Fruit fly (Drosophila melanogaster) whole organism, embryonic: ENCODE measurements around the gene Scgbeta.

ENCODE experiments used
- Aef1 ChIP-seq: fragments of 200-800 bp; sonication (Bioruptor generic); IDR thresholded peaks from 3 replicates; pipeline ENCODE4 v1.3.6; 2022; ENCODE audit warnings: missing biosample characterization, missing genetic modification characterization
- Atf3 ChIP-seq: fragments of 200-800 bp; sonication (Bioruptor generic); optimal IDR thresholded peaks from 3 replicates; lab custom pipeline; 2016; ENCODE audit warnings: missing biosample characterization, missing genetic modification characterization
- B-H1 ChIP-seq: fragments of 200-800 bp; sonication (Bioruptor generic); IDR thresholded peaks from 3 replicates; pipeline ENCODE4 v1.3.6; 2022; ENCODE audit warnings: missing biosample characterization, missing genetic modification characterization
- CG10267 ChIP-seq: fragments of 200-800 bp; sonication (Bioruptor generic); optimal IDR thresholded peaks from 2 replicates; lab custom pipeline; 2018; ENCODE audit warnings: missing biosample characterization, mild to moderate bottlenecking, missing genetic modification characterization, moderate library complexity
- CG13296 ChIP-seq: fragments of 200-800 bp; sonication (Bioruptor generic); optimal IDR thresholded peaks from 3 replicates; lab custom pipeline; 2018; ENCODE audit warnings: missing biosample characterization, mild to moderate bottlenecking, missing genetic modification characterization
- CG1602 ChIP-seq: fragments of 200-800 bp; sonication (Bioruptor generic); optimal IDR thresholded peaks from 3 replicates; lab custom pipeline; 2016; ENCODE audit warnings: missing biosample characterization, missing genetic modification characterization
- CG16815 ChIP-seq: fragments of 200-800 bp; sonication (Bioruptor generic); optimal IDR thresholded peaks from 3 replicates; lab custom pipeline; 2017; ENCODE audit warnings: missing biosample characterization, mild to moderate bottlenecking, missing genetic modification characterization
- CG17612 ChIP-seq: fragments of 200-800 bp; sonication (Bioruptor generic); IDR thresholded peaks from 2 replicates; pipeline ENCODE4 v1.3.6; 2022; ENCODE audit warnings: missing biosample characterization, missing genetic modification characterization
- CG31365 ChIP-seq: fragments of 200-800 bp; sonication (Bioruptor generic); optimal IDR thresholded peaks from 2 replicates; lab custom pipeline; 2018; ENCODE audit warnings: missing biosample characterization, mild to moderate bottlenecking, missing genetic modification characterization
- CG32532 ChIP-seq: fragments of 200-800 bp; sonication (Bioruptor generic); IDR thresholded peaks from 2 replicates; pipeline ENCODE4 v1.3.6; 2022; ENCODE audit warnings: missing biosample characterization, missing genetic modification characterization
- CG32767 ChIP-seq: fragments of 200-800 bp; sonication (Bioruptor generic); IDR thresholded peaks from 2 replicates; pipeline ENCODE4 v1.3.6; 2022; ENCODE audit warnings: missing biosample characterization, missing genetic modification characterization
- CG3847 ChIP-seq: fragments of 200-800 bp; sonication (Bioruptor generic); IDR thresholded peaks from 2 replicates; pipeline ENCODE4 v1.3.6; 2022; ENCODE audit warnings: missing biosample characterization, missing genetic modification characterization
- CrebB ChIP-seq: fragments of 200-800 bp; sonication (Bioruptor generic); optimal IDR thresholded peaks from 3 replicates; lab custom pipeline; 2018; ENCODE audit warnings: missing biosample characterization, mild to moderate bottlenecking, missing genetic modification characterization
- Deaf1 ChIP-seq: fragments of 200-800 bp; optimal IDR thresholded peaks from 3 replicates; lab custom pipeline; 2019; ENCODE audit warnings: missing biosample characterization, mild to moderate bottlenecking, missing genetic modification characterization, moderate library complexity
- Dip3 ChIP-seq: fragments of 200-800 bp; sonication (Bioruptor generic); optimal IDR thresholded peaks from 3 replicates; lab custom pipeline; 2016; ENCODE audit warnings: missing biosample characterization, missing genetic modification characterization
- Dll ChIP-seq: fragments of 200-800 bp; sonication (Bioruptor generic); IDR thresholded peaks from 4 replicates; pipeline ENCODE4 v1.3.6; 2022; ENCODE audit warnings: missing biosample characterization, missing genetic modification characterization; ENCODE audit not compliant: partially characterized antibody
- E2f1 ChIP-seq: fragments of 200-800 bp; sonication (Bioruptor generic); IDR thresholded peaks from 2 replicates; pipeline ENCODE4 v1.3.6; 2022; ENCODE audit warnings: missing biosample characterization, missing genetic modification characterization
- ERR ChIP-seq: fragments of 200-800 bp; sonication (Bioruptor generic); optimal IDR thresholded peaks from 2 replicates; lab custom pipeline; 2016; ENCODE audit warnings: missing biosample characterization, missing genetic modification characterization
- Eip74EF ChIP-seq, 2 experiments: fragments of 200-800 bp in 1 of 2; fragments of >200 bp in 1 of 2; sonication (Bioruptor generic) in 1 of 2; optimal IDR thresholded peaks; 2 replicates each; lab custom pipeline; 2017 to 2019; ENCODE audit warnings: missing biosample characterization in 2 of 2, missing genetic modification characterization in 2 of 2, mild to moderate bottlenecking in 1 of 2, moderate library complexity in 1 of 2
- Fer2 ChIP-seq: fragments of 200-800 bp; sonication (Bioruptor generic); optimal IDR thresholded peaks from 2 replicates; lab custom pipeline; 2018; ENCODE audit warnings: missing biosample characterization, mild to moderate bottlenecking, missing genetic modification characterization, moderate library complexity
- HLH4C ChIP-seq: fragments of 200-800 bp; sonication (Bioruptor generic); IDR thresholded peaks from 3 replicates; pipeline ENCODE4 v1.3.6; 2022; ENCODE audit warnings: missing biosample characterization, missing genetic modification characterization; ENCODE audit not compliant: partially characterized antibody
- Hmx ChIP-seq: fragments of 200-800 bp; sonication (Bioruptor generic); optimal IDR thresholded peaks from 2 replicates; lab custom pipeline; 2016; ENCODE audit warnings: missing biosample characterization, missing genetic modification characterization
- Hr39 ChIP-seq: fragments of >200 bp; optimal IDR thresholded peaks from 2 replicates; lab custom pipeline; 2017
- Optix ChIP-seq: fragments of 200-800 bp; sonication (Bioruptor generic); IDR thresholded peaks from 3 replicates; pipeline ENCODE4 v1.3.6; 2022; ENCODE audit warnings: missing biosample characterization, missing genetic modification characterization
- Pdp1 ChIP-seq, 2 experiments: fragments of 200-800 bp; sonication (Bioruptor generic); optimal IDR thresholded peaks; 3 replicates each; lab custom pipeline; 2016; ENCODE audit warnings: missing biosample characterization in 2 of 2, missing genetic modification characterization in 2 of 2, mild to moderate bottlenecking in 1 of 2, moderate library complexity in 1 of 2
- Rx ChIP-seq: fragments of 200-800 bp; sonication (Bioruptor generic); IDR thresholded peaks from 2 replicates; pipeline ENCODE4 v1.3.6; 2022; ENCODE audit warnings: missing biosample characterization, missing genetic modification characterization
- Side ChIP-seq: fragments of 200-800 bp; sonication (Bioruptor generic); optimal IDR thresholded peaks from 2 replicates; lab custom pipeline; 2016; ENCODE audit warnings: missing biosample characterization, missing genetic modification characterization
- Sox102F ChIP-seq: fragments of 200-800 bp; sonication (Bioruptor generic); optimal IDR thresholded peaks from 2 replicates; lab custom pipeline; 2018; ENCODE audit warnings: missing biosample characterization, mild to moderate bottlenecking, missing genetic modification characterization, moderate library complexity
- ab ChIP-seq: fragments of 200-800 bp; sonication (Bioruptor generic); optimal IDR thresholded peaks from 2 replicates; lab custom pipeline; 2016; ENCODE audit warnings: missing biosample characterization, missing genetic modification characterization
- ara ChIP-seq: fragments of 200-800 bp; sonication (Bioruptor generic); IDR thresholded peaks from 2 replicates; pipeline ENCODE4 v1.3.6; 2022; ENCODE audit warnings: missing biosample characterization, missing genetic modification characterization
- chm ChIP-seq: fragments of 200-800 bp; sonication (Bioruptor generic); IDR thresholded peaks from 2 replicates; pipeline ENCODE4 v1.3.6; 2022; ENCODE audit warnings: missing biosample characterization, missing genetic modification characterization
- dmrt11E ChIP-seq: fragments of 200-800 bp; sonication (Bioruptor generic); optimal IDR thresholded peaks from 3 replicates; lab custom pipeline; 2018; ENCODE audit warnings: missing biosample characterization, mild to moderate bottlenecking, missing genetic modification characterization, moderate library complexity
- dysf ChIP-seq: fragments of 200-800 bp; sonication (Bioruptor generic); IDR thresholded peaks from 3 replicates; pipeline ENCODE4 v1.3.6; 2022; ENCODE audit warnings: missing biosample characterization, missing genetic modification characterization
- fd96Cb ChIP-seq: fragments of 200-800 bp; sonication (Bioruptor generic); optimal IDR thresholded peaks from 2 replicates; lab custom pipeline; 2018; ENCODE audit warnings: missing biosample characterization, mild to moderate bottlenecking, missing genetic modification characterization, moderate library complexity
- grau ChIP-seq: fragments of 200-800 bp; optimal IDR thresholded peaks from 3 replicates; lab custom pipeline; 2019; ENCODE audit warnings: missing biosample characterization, mild to moderate bottlenecking, missing genetic modification characterization, moderate library complexity
- jumu ChIP-seq: fragments of 200-800 bp; sonication (Bioruptor generic); optimal IDR thresholded peaks from 3 replicates; lab custom pipeline; 2016; ENCODE audit warnings: missing biosample characterization, missing genetic modification characterization
- kay ChIP-seq: fragments of 200-800 bp; sonication (Bioruptor generic); optimal IDR thresholded peaks from 2 replicates; lab custom pipeline; 2016; ENCODE audit warnings: missing biosample characterization, missing genetic modification characterization
- kni ChIP-seq: fragments of 200-800 bp; sonication (Bioruptor generic); optimal IDR thresholded peaks from 3 replicates; lab custom pipeline; 2017; ENCODE audit warnings: mild to moderate bottlenecking, missing biosample characterization, missing genetic modification reagents, missing genetic modification characterization
- nau ChIP-seq: fragments of 200-800 bp; sonication (Bioruptor generic); optimal IDR thresholded peaks from 3 replicates; lab custom pipeline; 2017; ENCODE audit warnings: missing biosample characterization, mild to moderate bottlenecking, missing genetic modification characterization, missing genetic modification reagents
- phol ChIP-seq: fragments of 200-800 bp; sonication (Bioruptor generic); optimal IDR thresholded peaks from 3 replicates; lab custom pipeline; 2018; ENCODE audit warnings: missing biosample characterization, mild to moderate bottlenecking, missing genetic modification characterization, moderate library complexity
- ranshi ChIP-seq: fragments of 200-800 bp; sonication (Bioruptor generic); IDR thresholded peaks from 2 replicates; pipeline ENCODE4 v1.3.6; 2022; ENCODE audit warnings: missing biosample characterization, missing genetic modification characterization
- schlank ChIP-seq: fragments of 200-800 bp; sonication (Bioruptor generic); optimal IDR thresholded peaks from 2 replicates; lab custom pipeline; 2018; ENCODE audit warnings: missing biosample characterization, mild to moderate bottlenecking, missing genetic modification characterization
- seq ChIP-seq: fragments of 200-800 bp; sonication (Bioruptor generic); IDR thresholded peaks from 2 replicates; pipeline ENCODE4 v1.3.6; 2022; ENCODE audit warnings: missing biosample characterization, missing genetic modification characterization
- shn ChIP-seq: fragments of 200-800 bp; sonication (Bioruptor generic); optimal IDR thresholded peaks from 3 replicates; lab custom pipeline; 2016; ENCODE audit warnings: missing biosample characterization, missing genetic modification characterization
- sr ChIP-seq: fragments of 200-800 bp; sonication (Bioruptor generic); IDR thresholded peaks from 3 replicates; pipeline ENCODE4 v1.3.6; 2022; ENCODE audit warnings: missing biosample characterization, missing genetic modification characterization
- stc ChIP-seq: fragments of 200-800 bp; sonication (Bioruptor generic); IDR thresholded peaks from 2 replicates; pipeline ENCODE4 v1.3.6; 2022; ENCODE audit warnings: missing biosample characterization, missing genetic modification characterization
- stwl ChIP-seq: fragments of 200-800 bp; sonication (Bioruptor generic); optimal IDR thresholded peaks from 3 replicates; lab custom pipeline; 2018; ENCODE audit warnings: missing biosample characterization, mild to moderate bottlenecking, missing genetic modification characterization, moderate library complexity
- tna ChIP-seq: fragments of 200-800 bp; sonication (Bioruptor generic); IDR thresholded peaks from 2 replicates; pipeline ENCODE4 v1.3.6; 2022; ENCODE audit warnings: missing biosample characterization, missing genetic modification characterization; ENCODE audit not compliant: partially characterized antibody
- tup ChIP-seq: fragments of 200-800 bp; sonication (Bioruptor generic); optimal IDR thresholded peaks from 2 replicates; lab custom pipeline; 2016; ENCODE audit warnings: missing biosample characterization, mild to moderate bottlenecking, missing genetic modification characterization, moderate library complexity
- tx ChIP-seq: fragments of 200-800 bp; sonication (Bioruptor generic); optimal IDR thresholded peaks from 2 replicates; lab custom pipeline; 2016; ENCODE audit warnings: missing biosample characterization, missing genetic modification characterization
- usp ChIP-seq: fragments of >200 bp; optimal IDR thresholded peaks from 2 replicates; lab custom pipeline; 2017; ENCODE audit warnings: missing biosample characterization, missing genetic modification characterization
- zfh2 ChIP-seq: fragments of 200-800 bp; sonication (Bioruptor generic); optimal IDR thresholded peaks from 2 replicates; lab custom pipeline; 2016; ENCODE audit warnings: missing biosample characterization, missing genetic modification characterization

The Scgbeta gene

dm6 chr3R:12431030-12431489, 8.8 kb upstream of the Scgbeta start, which contains the start of gene Prosalpha2 (continued):
- TF ChIP-seq fd96Cb (tag; lab: Kevin White, UChicago) = no peak
- TF ChIP-seq HLH4C (GFP tag; lab: Robert Waterston, UW) = no peak
- TF ChIP-seq ara (GFP tag; lab: Robert Waterston, UW) = no peak
- TF ChIP-seq CG1602 (GFP tag; lab: Kevin White, UChicago) = no peak
- peak; percentile 18 for TF ChIP-seq grau (tag; lab: Kevin White, UChicago)
- TF ChIP-seq Rx = no peak
- TF ChIP-seq Aef1 = no peak
- peak; percentile 45 for TF ChIP-seq CG10267
- no peak for TF ChIP-seq kay (GFP tag; lab: Kevin White, UChicago)
- no peak for TF ChIP-seq tna
- TF ChIP-seq Dll (GFP tag; lab: Robert Waterston, UW) = 0 out of 4 replicates have a peak, but pooled peaks have one; percentile 29
- no peak for TF ChIP-seq Sox102F
- no peak for TF ChIP-seq Hr39
- no peak for TF ChIP-seq Optix (GFP tag; lab: Robert Waterston, UW)
- no peak for TF ChIP-seq seq (GFP tag; lab: Robert Waterston, UW)
- TF ChIP-seq schlank (tag; lab: Kevin White, UChicago) = no peak
- no peak for TF ChIP-seq CG31365 (tag; lab: Kevin White, UChicago)
- no peak for TF ChIP-seq Pdp1 (GFP tag; optimal IDR thresholded peaks at IDR 0.05; lab: Kevin White, UChicago)
- TF ChIP-seq CG3847 (GFP tag; lab: Robert Waterston, UW) = no peak
- TF ChIP-seq Atf3 (GFP tag; lab: Kevin White, UChicago) = no peak
- no peak for TF ChIP-seq CG13296 (GFP tag; lab: Kevin White, UChicago)
- TF ChIP-seq ab (GFP tag; lab: Kevin White, UChicago) = no peak
- no peak for TF ChIP-seq ranshi
- peak; percentile 51 for TF ChIP-seq CG32767
- TF ChIP-seq CG32532 = peak; percentile 30; the same call in 1 of the 2 replicates
- peak; percentile 32; the same call in 1 of the 3 replicates for TF ChIP-seq dysf (GFP tag; lab: Robert Waterston, UW)
- no peak for TF ChIP-seq Hmx (GFP tag; lab: Kevin White, UChicago)
- no peak for TF ChIP-seq Deaf1 (tag; lab: Kevin White, UChicago)
- TF ChIP-seq tup = no peak
- peak; percentile 46 for TF ChIP-seq phol (tag; lab: Kevin White, UChicago)
- TF ChIP-seq ERR (GFP tag; lab: Kevin White, UChicago) = no peak
- TF ChIP-seq jumu (GFP tag; lab: Kevin White, UChicago) = no peak
- no peak for TF ChIP-seq E2f1
- no peak for TF ChIP-seq tx
- no peak for TF ChIP-seq Eip74EF (GFP tag; optimal IDR thresholded peaks at IDR 0.05; lab: Kevin White, UChicago)
- TF ChIP-seq stwl (tag; lab: Kevin White, UChicago) = peak; percentile 41
- TF ChIP-seq CG16815 (GFP tag; lab: Kevin White, UChicago) = no peak
- no peak for TF ChIP-seq shn (GFP tag; lab: Kevin White, UChicago)
- TF ChIP-seq sr (GFP tag; lab: Robert Waterston, UW) = no peak
- no peak for TF ChIP-seq usp
- TF ChIP-seq nau (GFP tag; lab: Kevin White, UChicago) = no peak
- no peak for TF ChIP-seq CrebB (tag; lab: Kevin White, UChicago)
- no peak for TF ChIP-seq Dip3 (GFP tag; lab: Kevin White, UChicago)
- TF ChIP-seq zfh2 = no peak
- TF ChIP-seq stc (GFP tag; lab: Robert Waterston, UW) = no peak
- TF ChIP-seq kni (GFP tag; lab: Kevin White, UChicago) = no peak
- no peak for TF ChIP-seq B-H1
- no peak for TF ChIP-seq dmrt11E (tag; lab: Kevin White, UChicago)
- no peak for TF ChIP-seq Fer2
- TF ChIP-seq Side (GFP tag; lab: Kevin White, UChicago) = no peak
- TF ChIP-seq chm (GFP tag; lab: Robert Waterston, UW) = no peak
- TF ChIP-seq CG17612 (GFP tag; lab: Robert Waterston, UW) = no peak
